Worm (Caenorhabditis elegans): ENCODE results near the gene unc-5.

ce11 chrIV:5548843-5549242, 20.7 kb upstream of the unc-5 start:
- TF ChIP-seq elt-4 (tag; optimal IDR thresholded peaks at IDR 0.05) (no peak), elt-2 (tag; optimal IDR thresholded peaks at IDR 0.05) (no peak), hlh-6 (tag; optimal IDR thresholded peaks at IDR 0.05) (no peak), ama-1 (optimal IDR thresholded peaks at IDR 0.05) (no peak), nhr-11 (tag; optimal IDR thresholded peaks at IDR 0.05) (no peak)

Measured in whole organism, late embryonic.